Worm (Caenorhabditis elegans): ENCODE data around the gene R166.3.

R166.3 gene

DNA sequence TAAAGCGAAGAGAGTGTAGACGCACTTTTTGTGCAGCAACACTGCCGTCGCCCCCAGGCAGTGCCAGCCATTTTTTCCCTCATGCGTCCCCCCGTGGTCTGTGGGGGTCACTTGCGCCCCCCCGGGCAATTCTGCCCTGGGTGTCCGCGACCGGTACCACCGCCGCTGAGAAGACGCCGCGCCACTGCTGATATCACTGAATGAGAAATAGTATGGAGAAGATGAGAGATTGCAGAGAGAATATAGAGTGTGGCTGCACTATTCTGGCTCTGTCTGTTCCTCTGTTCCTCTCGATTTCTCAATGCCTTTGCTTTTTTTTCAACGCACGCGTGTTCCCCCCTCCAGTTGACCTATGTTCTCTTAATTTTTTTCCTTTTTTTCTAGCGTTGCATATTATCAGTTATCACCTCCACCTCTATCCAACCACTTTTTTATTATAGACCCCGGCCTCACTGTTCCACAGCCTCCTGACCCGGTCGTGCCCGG is 11.4 kb downstream of the R166.3 start, which contains the start of gene mab-10:
Gene mab-10 (plus strand): TSS at position 436 of the 486 bp plus-strand sequence.
- TF ChIP-seq zip-8 (tag; optimal IDR thresholded peaks at IDR 0.05) = no peak
- TF ChIP-seq elt-1 (tag; optimal IDR thresholded peaks at IDR 0.05; ENCODE audit: borderline replicate concordance, insufficient read depth) = no peak

DNA sequence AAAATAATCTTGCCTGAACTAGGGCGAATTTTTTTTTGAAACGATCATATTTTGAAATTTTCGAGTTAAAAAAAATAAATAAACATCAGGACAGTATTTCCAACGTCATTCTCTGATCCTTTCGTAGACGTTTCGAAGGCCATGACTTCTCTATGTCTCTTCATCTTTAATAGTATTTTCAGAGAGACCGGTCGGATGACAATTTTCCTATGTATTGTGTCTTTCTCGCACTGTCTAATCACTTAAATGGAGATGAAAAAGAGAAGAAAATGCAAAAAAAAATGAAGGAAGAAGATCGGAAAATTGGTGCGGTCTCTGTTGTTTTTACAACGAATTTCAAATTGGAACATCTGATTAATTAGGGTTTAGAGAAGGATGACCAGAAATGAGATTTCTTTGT is 14.0 kb downstream of the R166.3 start:
- TF ChIP-seq lin-13 (tag; optimal IDR thresholded peaks at IDR 0.05) = no peak
- no peak for TF ChIP-seq nhr-12 (tag; optimal IDR thresholded peaks at IDR 0.05)

DNA sequence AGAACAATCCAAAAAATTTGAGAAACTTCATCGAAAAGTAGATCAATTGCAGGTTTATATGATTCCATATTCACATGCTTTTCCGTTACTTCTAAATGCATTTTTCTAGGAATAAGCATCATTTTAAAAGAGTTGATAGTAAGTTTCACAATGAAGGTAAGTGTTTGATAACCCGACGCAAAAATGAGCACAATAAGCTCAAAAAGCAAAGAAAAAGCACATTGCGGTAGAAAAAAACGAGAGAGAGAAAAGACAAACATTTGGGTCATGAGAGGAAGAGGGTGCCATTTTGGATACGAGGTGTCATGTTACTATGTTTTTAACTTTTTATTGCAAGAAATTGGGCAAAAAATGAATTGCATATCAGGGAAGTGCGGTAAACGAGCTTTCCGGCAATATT is 14.8 kb downstream of the R166.3 start, which contains the start of gene F59B10.6:
Gene F59B10.6 (minus strand): TSS at position 101 of the 400 bp plus-strand sequence.
- TF ChIP-seq unc-120 (tag; optimal IDR thresholded peaks at IDR 0.05; ENCODE audit: poor library complexity, severe bottlenecking) (no peak), zip-8 (tag; optimal IDR thresholded peaks at IDR 0.05) (no peak), M03D4.4 (tag; optimal IDR thresholded peaks at IDR 0.05) (no peak), flh-1 (GFP tag; optimal IDR thresholded peaks at IDR 0.05) (no peak), sem-2 (GFP tag; optimal IDR thresholded peaks at IDR 0.05) (no peak), nhr-237 (tag; optimal IDR thresholded peaks at IDR 0.05) (no peak), sptf-1 (tag; optimal IDR thresholded peaks at IDR 0.05) (no peak), ztf-11 (tag; optimal IDR thresholded peaks at IDR 0.05) (no peak), ham-2 (GFP tag; optimal IDR thresholded peaks at IDR 0.05) (no peak), lin-32 (GFP tag; optimal IDR thresholded peaks at IDR 0.05) (no peak), drap-1 (GFP tag; optimal IDR thresholded peaks at IDR 0.05) (no peak), lin-13 (tag; optimal IDR thresholded peaks at IDR 0.05) (no peak), elt-1 (tag; optimal IDR thresholded peaks at IDR 0.05; ENCODE audit: borderline replicate concordance, insufficient read depth) (no peak), unc-62 (GFP tag; optimal IDR thresholded peaks at IDR 0.05) (no peak), pha-4 (tag; optimal IDR thresholded peaks at IDR 0.05) (no peak), nhr-12 (tag; optimal IDR thresholded peaks at IDR 0.05) (no peak), mab-5 (tag; optimal IDR thresholded peaks at IDR 0.05) (no peak), nhr-2 (tag; optimal IDR thresholded peaks at IDR 0.05) (no peak), lsy-2 (tag; optimal IDR thresholded peaks at IDR 0.05) (no peak)

DNA sequence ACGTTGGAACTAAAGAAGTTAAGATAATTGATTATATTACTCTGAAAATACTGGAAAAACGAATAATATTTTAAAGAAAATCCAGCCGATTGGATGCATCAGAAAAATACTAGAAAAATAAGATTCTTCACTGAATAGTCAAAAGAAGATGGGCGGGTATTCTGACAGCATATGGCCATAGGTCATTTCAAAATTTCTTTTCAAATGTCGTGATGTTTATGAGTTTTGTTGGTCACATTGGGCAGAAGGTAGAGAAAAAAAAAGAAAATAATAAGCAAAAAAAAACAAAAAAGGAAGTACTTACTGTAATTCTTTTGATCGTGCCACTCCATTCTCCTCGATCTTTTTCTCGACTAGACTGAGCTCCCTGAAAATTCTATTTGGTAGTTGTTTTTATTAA is 15.5 kb downstream of the R166.3 start, which contains the start of gene F59B10.5:
Gene F59B10.5 (minus strand): TSS at position 101 of the 400 bp plus-strand sequence.
- TF ChIP-seq ceh-83 (GFP tag; optimal IDR thresholded peaks at IDR 0.05) = no peak
- no peak for TF ChIP-seq unc-62 (GFP tag; optimal IDR thresholded peaks at IDR 0.05)
- TF ChIP-seq hlh-1 (tag; optimal IDR thresholded peaks at IDR 0.05) = no peak
- no peak for TF ChIP-seq bed-3 (GFP tag; optimal IDR thresholded peaks at IDR 0.05)
- TF ChIP-seq lin-32 (GFP tag; optimal IDR thresholded peaks at IDR 0.05) = no peak
- no peak for TF ChIP-seq nhr-12 (tag; optimal IDR thresholded peaks at IDR 0.05)
- no peak for TF ChIP-seq snpc-4 (tag; optimal IDR thresholded peaks at IDR 0.05)
- no peak for TF ChIP-seq mep-1 (tag; optimal IDR thresholded peaks at IDR 0.05)
- no peak for TF ChIP-seq nhr-237 (tag; optimal IDR thresholded peaks at IDR 0.05)
- TF ChIP-seq flh-1 (GFP tag; optimal IDR thresholded peaks at IDR 0.05) = no peak
- TF ChIP-seq M03D4.4 (tag; optimal IDR thresholded peaks at IDR 0.05) = no peak
- TF ChIP-seq lsy-2 (tag; optimal IDR thresholded peaks at IDR 0.05) = no peak
- TF ChIP-seq elt-3 (tag; optimal IDR thresholded peaks at IDR 0.05) = no peak
- TF ChIP-seq drap-1 (GFP tag; optimal IDR thresholded peaks at IDR 0.05) = no peak
- TF ChIP-seq ces-1 (GFP tag; optimal IDR thresholded peaks at IDR 0.05) = no peak
- no peak for TF ChIP-seq nhr-28 (tag; optimal IDR thresholded peaks at IDR 0.05)
- TF ChIP-seq elt-1 (tag; optimal IDR thresholded peaks at IDR 0.05; ENCODE audit: borderline replicate concordance, insufficient read depth) = no peak

DNA sequence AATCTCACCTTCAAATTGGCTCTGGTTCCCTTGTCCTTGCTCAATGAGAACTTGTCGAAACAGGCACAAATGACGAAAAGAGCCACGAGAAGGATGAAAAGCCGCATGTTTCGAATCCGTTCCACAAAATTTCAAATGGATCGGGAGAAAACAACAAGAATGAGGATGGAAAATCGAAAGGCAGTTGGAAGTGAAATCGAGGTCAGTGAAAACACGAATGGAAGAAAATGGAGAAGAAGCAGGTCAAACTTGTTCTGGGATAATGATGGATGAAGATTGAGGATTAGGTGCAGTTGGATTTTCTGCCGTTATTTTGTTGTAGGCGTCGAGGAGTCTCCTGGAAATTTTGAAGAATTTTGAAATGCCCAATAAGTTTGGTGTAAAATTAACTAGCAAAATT is 16.1 kb downstream of the R166.3 start:
- TF ChIP-seq M03D4.4 (tag; optimal IDR thresholded peaks at IDR 0.05) (no peak), unc-39 (tag; optimal IDR thresholded peaks at IDR 0.05) (no peak), hlh-1 (tag; optimal IDR thresholded peaks at IDR 0.05) (no peak), pha-4 (tag; optimal IDR thresholded peaks at IDR 0.05) (no peak), sem-2 (GFP tag; optimal IDR thresholded peaks at IDR 0.05) (no peak), ztf-11 (tag; optimal IDR thresholded peaks at IDR 0.05) (no peak), unc-62 (GFP tag; optimal IDR thresholded peaks at IDR 0.05) (no peak), ces-1 (GFP tag; optimal IDR thresholded peaks at IDR 0.05) (no peak), nhr-237 (tag; optimal IDR thresholded peaks at IDR 0.05) (no peak), ceh-43 (GFP tag; optimal IDR thresholded peaks at IDR 0.05) (no peak), nhr-76 (tag; optimal IDR thresholded peaks at IDR 0.05) (no peak), mep-1 (tag; optimal IDR thresholded peaks at IDR 0.05) (no peak), unc-120 (tag; optimal IDR thresholded peaks at IDR 0.05; ENCODE audit: poor library complexity, severe bottlenecking) (no peak)
